Worm (Caenorhabditis elegans) whole organism, L4 larva: ENCODE measurements around the gene ins-7.

Source experiments
- F26F4.8 ChIP-seq: fragments of 200-800 bp; sonication (Bioruptor generic); conservative IDR thresholded peaks from 2 replicates; pipeline ENCODE4 v1.3.6; 2022; ENCODE audit warnings: missing genetic modification characterization, missing compliant biosample characterization
- ZK337.2 ChIP-seq: fragments of 200-800 bp; sonication (Bioruptor generic); IDR thresholded peaks from 2 replicates; pipeline ENCODE4 v1.3.6; 2022; ENCODE audit warnings: missing genetic modification reagents, missing genetic modification characterization, missing compliant biosample characterization
- aha-1 ChIP-seq: fragments of 150-350 bp; peaks from one replicate; lab custom pipeline; 2014; ENCODE audit warnings: missing biosample characterization, missing genetic modification characterization
- ceh-20 ChIP-seq: fragments of 200-800 bp; sonication (Bioruptor generic); IDR thresholded peaks from 2 replicates; pipeline ENCODE4 v1.3.6; 2022; ENCODE audit warnings: missing genetic modification reagents, missing genetic modification characterization, missing compliant biosample characterization
- ceh-32 ChIP-seq: sonication (generic microtip); optimal IDR thresholded peaks from 2 replicates; lab custom pipeline; 2016; ENCODE audit warnings: mild to moderate bottlenecking, missing genetic modification characterization, missing compliant biosample characterization; ENCODE audit not compliant: poor library complexity
- ceh-82 ChIP-seq: sonication (generic microtip); optimal IDR thresholded peaks from 2 replicates; lab custom pipeline; 2017; ENCODE audit warnings: missing biosample characterization, missing genetic modification characterization
- cey-2 ChIP-seq: sonication (generic microtip); optimal IDR thresholded peaks from 3 replicates; lab custom pipeline; 2017; ENCODE audit warnings: missing genetic modification characterization, mild to moderate bottlenecking, missing compliant biosample characterization, antibody characterized with exemption, borderline replicate concordance; ENCODE audit not compliant: insufficient read depth
- ctbp-1 ChIP-seq: fragments of 200-800 bp; sonication (Bioruptor generic); IDR thresholded peaks from 2 replicates; pipeline ENCODE4 v1.3.6; 2022; ENCODE audit warnings: missing genetic modification reagents, missing genetic modification characterization, missing compliant biosample characterization
- daf-16 ChIP-seq, 3 experiments: sonication (generic microtip); optimal IDR thresholded peaks; 2 replicates each; lab custom pipeline; 2016 to 2017; ENCODE audit warnings: missing genetic modification characterization in 3 of 3, missing genetic modification reagents in 3 of 3, mild to moderate bottlenecking in 2 of 3, missing compliant biosample characterization in 2 of 3, missing biosample characterization in 1 of 3, moderate library complexity in 1 of 3
- daf-19 ChIP-seq: fragments of 200-800 bp; sonication (Bioruptor generic); conservative IDR thresholded peaks from 2 replicates; pipeline ENCODE4 v1.3.6; 2022; ENCODE audit warnings: missing genetic modification characterization, missing compliant biosample characterization
- daf-8 ChIP-seq: fragments of 200-800 bp; sonication (Bioruptor generic); IDR thresholded peaks from 2 replicates; pipeline ENCODE4 v1.3.6; 2022; ENCODE audit warnings: missing genetic modification characterization, missing compliant biosample characterization
- dmd-6 ChIP-seq: fragments of 200-800 bp; sonication (Bioruptor generic); IDR thresholded peaks from 2 replicates; pipeline ENCODE4 v1.3.6; 2022; ENCODE audit warnings: missing genetic modification reagents, missing genetic modification characterization, missing compliant biosample characterization
- dpl-1 ChIP-seq: fragments of 150-350 bp; optimal IDR thresholded peaks from 2 replicates; lab custom pipeline; 2014; ENCODE audit warnings: missing biosample characterization, missing genetic modification reagents, missing genetic modification characterization
- duxl-1 ChIP-seq: sonication (generic microtip); optimal IDR thresholded peaks from 2 replicates; lab custom pipeline; 2016; ENCODE audit warnings: mild to moderate bottlenecking, missing genetic modification characterization, moderate library complexity, missing compliant biosample characterization; ENCODE audit not compliant: poor library complexity
- dve-1 ChIP-seq: sonication (generic microtip); optimal IDR thresholded peaks from 2 replicates; lab custom pipeline; 2017; ENCODE audit warnings: antibody characterized with exemption, mild to moderate bottlenecking, missing genetic modification characterization, missing compliant biosample characterization; ENCODE audit not compliant: insufficient read depth
- egl-43 ChIP-seq: fragments of 200-800 bp; sonication (Bioruptor generic); IDR thresholded peaks from 2 replicates; pipeline ENCODE4 v1.3.6; 2022; ENCODE audit warnings: missing genetic modification reagents, missing genetic modification characterization, missing compliant biosample characterization
- fos-1 ChIP-seq: fragments of 150-350 bp; optimal IDR thresholded peaks from 2 replicates; lab custom pipeline; 2014; ENCODE audit warnings: missing biosample characterization, missing genetic modification characterization
- hif-1 ChIP-seq, 2 experiments: sonication (generic microtip); optimal IDR thresholded peaks; 2 replicates each; lab custom pipeline; 2016 to 2017; ENCODE audit warnings: missing compliant biosample characterization in 2 of 2, missing genetic modification characterization in 2 of 2, missing genetic modification reagents in 2 of 2, missing genotype in 2 of 2, mild to moderate bottlenecking in 1 of 2
- hlh-11 ChIP-seq: fragments of 200-800 bp; sonication (Bioruptor generic); optimal IDR thresholded peaks from 2 replicates; lab custom pipeline; 2018; ENCODE audit warnings: mild to moderate bottlenecking, missing genetic modification characterization, missing compliant biosample characterization
- hlh-30 ChIP-seq: sonication (generic microtip); optimal IDR thresholded peaks from 2 replicates; lab custom pipeline; 2017; ENCODE audit warnings: antibody characterized with exemption, mild to moderate bottlenecking, missing genetic modification characterization, missing compliant biosample characterization; ENCODE audit not compliant: insufficient read depth
- jun-1 ChIP-seq: fragments of 150-350 bp; optimal IDR thresholded peaks from 2 replicates; lab custom pipeline; 2014; ENCODE audit warnings: missing biosample characterization, missing genetic modification reagents, missing genetic modification characterization
- lin-1 ChIP-seq: fragments of 200-800 bp; sonication (Bioruptor generic); IDR thresholded peaks from 2 replicates; pipeline ENCODE4 v1.3.6; 2022; ENCODE audit warnings: missing genetic modification reagents, missing genetic modification characterization, missing compliant biosample characterization
- lin-13 ChIP-seq: fragments of 150-350 bp; optimal IDR thresholded peaks from 2 replicates; lab custom pipeline; 2014; ENCODE audit warnings: missing biosample characterization, missing genetic modification reagents, missing genetic modification characterization
- lin-29 ChIP-seq: fragments of 200-800 bp; sonication (Bioruptor generic); IDR thresholded peaks from 2 replicates; pipeline ENCODE4 v1.3.6; 2022; ENCODE audit warnings: missing genetic modification reagents, missing genetic modification characterization, missing compliant biosample characterization
- lin-38 ChIP-seq: fragments of 200-800 bp; sonication (Bioruptor generic); IDR thresholded peaks from 2 replicates; pipeline ENCODE4 v1.3.6; 2022; ENCODE audit warnings: missing genetic modification reagents, missing genetic modification characterization, missing compliant biosample characterization
- lsy-2 ChIP-seq, 2 experiments: fragments of 150-350 bp in 1 of 2; sonication (generic microtip) in 1 of 2; optimal IDR thresholded peaks; 2 replicates each; lab custom pipeline; 2014 to 2017; ENCODE audit warnings: missing biosample characterization in 2 of 2, missing genetic modification characterization in 2 of 2
- madf-9 ChIP-seq: fragments of 200-800 bp; sonication (Bioruptor generic); conservative IDR thresholded peaks from 2 replicates; pipeline ENCODE4 v1.3.6; 2022; ENCODE audit warnings: missing genetic modification reagents, missing genetic modification characterization, missing compliant biosample characterization
- mdl-1 ChIP-seq, 2 experiments: fragments of 150-350 bp in 1 of 2; sonication (generic microtip) in 1 of 2; optimal IDR thresholded peaks; 2 replicates each; lab custom pipeline; 2014 to 2017; ENCODE audit warnings: missing biosample characterization in 2 of 2, missing genetic modification characterization in 2 of 2
- mep-1 ChIP-seq: fragments of 150-350 bp; sonication (generic microtip); optimal IDR thresholded peaks from 3 replicates; lab custom pipeline; 2014; ENCODE audit warnings: missing biosample characterization, missing genetic modification characterization
- mxl-3 ChIP-seq: fragments of 200-800 bp; sonication (Bioruptor generic); optimal IDR thresholded peaks from 2 replicates; lab custom pipeline; 2018; ENCODE audit warnings: mild to moderate bottlenecking, missing genetic modification characterization, missing compliant biosample characterization
- nhr-10 ChIP-seq: fragments of 150-350 bp; optimal IDR thresholded peaks from 2 replicates; lab custom pipeline; 2014; ENCODE audit warnings: missing biosample characterization, missing genetic modification characterization
- nhr-11 ChIP-seq: fragments of 150-350 bp; optimal IDR thresholded peaks from 2 replicates; lab custom pipeline; 2014; ENCODE audit warnings: missing biosample characterization, missing genetic modification characterization
- nhr-237 ChIP-seq: sonication (generic microtip); optimal IDR thresholded peaks from 2 replicates; lab custom pipeline; 2017; ENCODE audit warnings: missing biosample characterization, missing genetic modification characterization
- nhr-25 ChIP-seq: sonication (generic microtip); optimal IDR thresholded peaks from 2 replicates; lab custom pipeline; 2017; ENCODE audit warnings: missing genetic modification characterization, mild to moderate bottlenecking, missing compliant biosample characterization, antibody characterized with exemption, moderate library complexity, borderline replicate concordance; ENCODE audit not compliant: insufficient read depth
- nhr-28 ChIP-seq: fragments of 150-350 bp; optimal IDR thresholded peaks from 2 replicates; lab custom pipeline; 2014; ENCODE audit warnings: missing biosample characterization, missing genetic modification characterization
- nhr-48 ChIP-seq: sonication (generic microtip); optimal IDR thresholded peaks from 2 replicates; lab custom pipeline; 2016; ENCODE audit warnings: mild to moderate bottlenecking, missing genetic modification characterization, missing compliant biosample characterization
- nhr-6 ChIP-seq: fragments of 150-350 bp; optimal IDR thresholded peaks from 2 replicates; lab custom pipeline; 2014; ENCODE audit warnings: missing biosample characterization, missing genetic modification characterization
- nhr-77 ChIP-seq: fragments of 150-350 bp; optimal IDR thresholded peaks from 2 replicates; lab custom pipeline; 2014; ENCODE audit warnings: missing biosample characterization, missing genetic modification characterization
- pha-4 ChIP-seq, 2 experiments: fragments of 150-350 bp in 1 of 2; fragments of 200-800 bp in 1 of 2; sonication (Bioruptor generic) in 1 of 2; IDR thresholded peaks in 1 of 2; optimal IDR thresholded peaks in 1 of 2; 2 replicates each; pipeline versions ENCODE4 v1.3.6 to Lab custom; 2014 to 2022; ENCODE audit warnings: missing genetic modification characterization in 2 of 2, missing genetic modification reagents in 2 of 2, missing biosample characterization in 1 of 2, missing compliant biosample characterization in 1 of 2
- rbr-2 ChIP-seq: sonication (generic microtip); optimal IDR thresholded peaks from 2 replicates; lab custom pipeline; 2016; ENCODE audit warnings: missing genotype, missing genetic modification characterization, missing compliant biosample characterization
- saeg-2 ChIP-seq: fragments of 200-800 bp; sonication (Bioruptor generic); IDR thresholded peaks from 2 replicates; pipeline ENCODE4 v1.3.6; 2022; ENCODE audit warnings: missing genetic modification reagents, missing genetic modification characterization, missing compliant biosample characterization
- skn-1 ChIP-seq: fragments of 150-350 bp; optimal IDR thresholded peaks from 2 replicates; lab custom pipeline; 2014; ENCODE audit warnings: missing biosample characterization, missing genetic modification characterization
- snpc-4 ChIP-seq: fragments of 150-350 bp; optimal IDR thresholded peaks from 2 replicates; lab custom pipeline; 2014; ENCODE audit warnings: missing biosample characterization, missing genetic modification characterization
- spr-1 ChIP-seq: sonication (generic microtip); optimal IDR thresholded peaks from 2 replicates; lab custom pipeline; 2016; ENCODE audit warnings: mild to moderate bottlenecking, missing genetic modification characterization, missing compliant biosample characterization
- tra-1 ChIP-seq: fragments of 200-800 bp; sonication (Bioruptor generic); IDR thresholded peaks from 2 replicates; pipeline ENCODE4 v1.3.6; 2022; ENCODE audit warnings: missing genetic modification reagents, missing genetic modification characterization, missing compliant biosample characterization
- unc-62 ChIP-seq, 3 experiments: fragments of 150-350 bp in 1 of 3; sonication (generic microtip); optimal IDR thresholded peaks in 2 of 3; peaks in 1 of 3; 1 replicate in 1 of 3; 2 replicates in 2 of 3; lab custom pipeline; 2014 to 2017; ENCODE audit warnings: missing biosample characterization in 3 of 3, missing genetic modification characterization in 3 of 3, missing genetic modification reagents in 3 of 3, missing genotype in 1 of 3
- zfp-3 ChIP-seq: fragments of 200-800 bp; sonication (Bioruptor generic); conservative IDR thresholded peaks from 2 replicates; pipeline ENCODE4 v1.3.6; 2022; ENCODE audit warnings: missing genetic modification reagents, missing genetic modification characterization, missing compliant biosample characterization
- ztf-7 ChIP-seq: fragments of 150-350 bp; optimal IDR thresholded peaks from 2 replicates; lab custom pipeline; 2014; ENCODE audit warnings: missing biosample characterization, missing genetic modification characterization

ins-7 gene

ce11 chrIV:9718396-9718795, 35.8 kb upstream of the ins-7 start:
- TF ChIP-seq mxl-3 (GFP tag; lab: Kevin White, UChicago) (peak; percentile 76), madf-9 (GFP tag; lab: Robert Waterston, UW) (peak; percentile 37), hlh-11 (peak; percentile 90), dve-1 (tag; lab: Kevin White, UChicago) (peak; percentile 87), lsy-2 (tag; optimal IDR thresholded peaks at IDR 0.05; lab: Kevin White, UChicago) (peak; percentile 70 to 79), daf-19 (GFP tag; lab: Robert Waterston, UW) (no peak), dpl-1 (GFP tag; lab: Kevin White, UChicago) (peak; percentile 38), ceh-82 (tag; lab: Kevin White, UChicago) (no peak), pha-4 (GFP tag; IDR thresholded peaks at IDR 0.05; lab: Robert Waterston, UW) (0 out of 2 replicates have a peak, but pooled peaks have one; percentile 44), pha-4 (tag; optimal IDR thresholded peaks at IDR 0.05; lab: Kevin White, UChicago) (no peak), mep-1 (tag; lab: Kevin White, UChicago) (peak; percentile 83), nhr-77 (tag; lab: Kevin White, UChicago) (peak; percentile 31), nhr-25 (tag; lab: Kevin White, UChicago) (peak; percentile 65), nhr-10 (peak; percentile 27), skn-1 (tag; lab: Kevin White, UChicago) (no peak), lin-38 (GFP tag; lab: Robert Waterston, UW) (no peak), ztf-7 (tag; lab: Kevin White, UChicago) (peak; percentile 15), tra-1 (GFP tag; lab: Robert Waterston, UW) (peak; percentile 78), duxl-1 (peak; percentile 14), hlh-30 (peak; percentile 62), daf-8 (GFP tag; lab: Robert Waterston, UW) (no peak), F26F4.8 (GFP tag; lab: Robert Waterston, UW) (no peak), aha-1 (peak; percentile 100), ceh-20 (GFP tag; lab: Robert Waterston, UW) (peak; percentile 76), egl-43 (GFP tag; lab: Robert Waterston, UW) (no peak), ceh-32 (tag; lab: Kevin White, UChicago) (no peak), rbr-2 (tag; lab: Kevin White, UChicago) (peak; percentile 65), lin-29 (GFP tag; lab: Robert Waterston, UW) (0 out of 2 replicates have a peak, but pooled peaks have one; percentile 14), lin-1 (GFP tag; lab: Robert Waterston, UW) (peak; percentile 67), cey-2 (tag; lab: Kevin White, UChicago) (peak; percentile 64), spr-1 (tag; lab: Kevin White, UChicago) (no peak), jun-1 (tag; lab: Kevin White, UChicago) (peak; percentile 18), ctbp-1 (GFP tag; lab: Robert Waterston, UW) (peak; percentile 61), zfp-3 (GFP tag; lab: Robert Waterston, UW) (0 out of 2 replicates have a peak, but pooled peaks have one; percentile 36), nhr-11 (tag; lab: Kevin White, UChicago) (peak; percentile 57), nhr-28 (peak; percentile 94), ZK337.2 (GFP tag; lab: Robert Waterston, UW) (no peak), dmd-6 (peak; percentile 93), daf-16 (GFP tag; optimal IDR thresholded peaks at IDR 0.05; lab: Kevin White, UChicago) (no peak), daf-16 (tag; optimal IDR thresholded peaks at IDR 0.05; lab: Kevin White, UChicago) (peak; percentile 56), hif-1 (tag; optimal IDR thresholded peaks at IDR 0.05; lab: Kevin White, UChicago) (peak; percentile 84 to 99), nhr-48 (tag; lab: Kevin White, UChicago) (peak; percentile 84), unc-62 (GFP tag; optimal IDR thresholded peaks at IDR 0.05 in 1 of 2; lab: Kevin White, UChicago) (peak in 1 of 2 experiments; percentile 97), unc-62 (tag; optimal IDR thresholded peaks at IDR 0.05; lab: Kevin White, UChicago) (no peak), fos-1 (tag; lab: Kevin White, UChicago) (no peak), snpc-4 (no peak), saeg-2 (0 out of 2 replicates have a peak, but pooled peaks have one; percentile 31), mdl-1 (tag; optimal IDR thresholded peaks at IDR 0.05; lab: Kevin White, UChicago) (peak; percentile 27 to 84), nhr-6 (tag; lab: Kevin White, UChicago) (peak; percentile 26), nhr-237 (tag; lab: Kevin White, UChicago) (no peak), lin-13 (GFP tag; lab: Kevin White, UChicago) (peak; percentile 45)
